Worm (Caenorhabditis elegans) whole organism, L1 larva: ENCODE results near the gene acdh-11.

ENCODE experiments used
- C04F5.9 ChIP-seq: sonication (generic microtip); optimal IDR thresholded peaks from 2 replicates; lab custom pipeline; 2016; ENCODE audit warnings: missing genetic modification characterization, missing compliant biosample characterization
- F16B12.6 ChIP-seq: fragments of 150-350 bp; optimal IDR thresholded peaks from 2 replicates; lab custom pipeline; 2014; ENCODE audit warnings: missing biosample characterization, missing genetic modification characterization
- alr-1 ChIP-seq: fragments of 200-800 bp; sonication (Bioruptor generic); optimal IDR thresholded peaks from 2 replicates; lab custom pipeline; 2018; ENCODE audit warnings: borderline replicate concordance, mild to moderate bottlenecking, missing genetic modification characterization, missing compliant biosample characterization
- ama-1 ChIP-seq: fragments of 150-350 bp; optimal IDR thresholded peaks from 2 replicates; lab custom pipeline; 2014
- blmp-1 ChIP-seq: fragments of 150-350 bp; optimal IDR thresholded peaks from 2 replicates; lab custom pipeline; 2014; ENCODE audit warnings: missing biosample characterization, missing genetic modification characterization
- ceh-63 ChIP-seq: fragments of 200-800 bp; sonication (Bioruptor generic); optimal IDR thresholded peaks from 2 replicates; lab custom pipeline; 2018; ENCODE audit warnings: mild to moderate bottlenecking, missing genetic modification characterization, missing compliant biosample characterization
- ceh-8 ChIP-seq: fragments of 200-800 bp; sonication (Bioruptor generic); optimal IDR thresholded peaks from 2 replicates; lab custom pipeline; 2018; ENCODE audit warnings: mild to moderate bottlenecking, missing genetic modification characterization, moderate library complexity, missing compliant biosample characterization
- efl-1 ChIP-seq, 4 experiments: fragments of 150-350 bp; optimal IDR thresholded peaks in 3 of 4; peaks in 1 of 4; 1 replicate in 1 of 4; 2 replicates in 3 of 4; lab custom pipeline; 2014; ENCODE audit warnings: missing biosample characterization in 2 of 4, missing genetic modification characterization in 2 of 4, missing genetic modification reagents in 2 of 4
- egl-13 ChIP-seq: sonication (generic microtip); optimal IDR thresholded peaks from 2 replicates; lab custom pipeline; 2016; ENCODE audit warnings: missing genotype, missing genetic modification reagents, missing genetic modification characterization, missing compliant biosample characterization
- egl-27 ChIP-seq, 2 experiments: fragments of 150-350 bp in 1 of 2; sonication (generic microtip); optimal IDR thresholded peaks; 3 replicates each; lab custom pipeline; 2017 to 2018; ENCODE audit warnings: missing biosample characterization in 2 of 2, missing genetic modification characterization in 2 of 2, missing genetic modification reagents in 2 of 2
- elt-2 ChIP-seq: sonication (generic microtip); optimal IDR thresholded peaks from 2 replicates; lab custom pipeline; 2016; ENCODE audit warnings: missing genetic modification characterization, mild to moderate bottlenecking, inconsistent platforms, missing compliant biosample characterization, missing genetic modification reagents
- fkh-10 ChIP-seq: sonication (generic microtip); optimal IDR thresholded peaks from 2 replicates; lab custom pipeline; 2017; ENCODE audit warnings: missing biosample characterization, missing genetic modification reagents, missing genetic modification characterization
- fkh-8 ChIP-seq: sonication (generic microtip); optimal IDR thresholded peaks from 2 replicates; lab custom pipeline; 2016; ENCODE audit warnings: mild to moderate bottlenecking, missing genetic modification characterization, missing compliant biosample characterization
- fos-1 ChIP-seq: fragments of 150-350 bp; optimal IDR thresholded peaks from 2 replicates; lab custom pipeline; 2014; ENCODE audit warnings: missing biosample characterization, missing genetic modification characterization
- hlh-17 ChIP-seq: fragments of 200-800 bp; sonication (Bioruptor generic); optimal IDR thresholded peaks from 2 replicates; lab custom pipeline; 2018; ENCODE audit warnings: missing genetic modification characterization, mild to moderate bottlenecking, missing compliant biosample characterization, moderate library complexity, borderline replicate concordance
- jun-1 ChIP-seq: fragments of 150-350 bp; optimal IDR thresholded peaks from 2 replicates; lab custom pipeline; 2014; ENCODE audit warnings: missing biosample characterization, missing genetic modification reagents, missing genetic modification characterization
- lin-13 ChIP-seq: fragments of 150-350 bp; optimal IDR thresholded peaks from 2 replicates; lab custom pipeline; 2014; ENCODE audit warnings: missing biosample characterization, missing genetic modification reagents, missing genetic modification characterization
- lin-14 ChIP-seq: fragments of 200-800 bp; sonication (Bioruptor generic); optimal IDR thresholded peaks from 2 replicates; lab custom pipeline; 2018; ENCODE audit warnings: mild to moderate bottlenecking, missing genetic modification characterization, moderate library complexity, missing compliant biosample characterization
- lin-15B ChIP-seq: fragments of 150-350 bp; sonication (generic microtip); optimal IDR thresholded peaks from 3 replicates; lab custom pipeline; 2014; ENCODE audit warnings: missing biosample characterization, missing genetic modification characterization
- mab-9 ChIP-seq: fragments of 200-800 bp; sonication (Bioruptor generic); IDR thresholded peaks from 2 replicates; pipeline ENCODE4 v1.3.6; 2022; ENCODE audit warnings: missing genetic modification reagents, missing genetic modification characterization, missing compliant biosample characterization
- mef-2 ChIP-seq: fragments of 150-350 bp; optimal IDR thresholded peaks from 2 replicates; lab custom pipeline; 2014; ENCODE audit warnings: missing biosample characterization, missing genetic modification characterization
- mep-1 ChIP-seq: fragments of 150-350 bp; optimal IDR thresholded peaks from 2 replicates; lab custom pipeline; 2014; ENCODE audit warnings: missing biosample characterization, missing genetic modification characterization
- nhr-11 ChIP-seq: fragments of 150-350 bp; optimal IDR thresholded peaks from 2 replicates; lab custom pipeline; 2014; ENCODE audit warnings: missing biosample characterization, missing genetic modification characterization
- nhr-12 ChIP-seq: sonication (generic microtip); optimal IDR thresholded peaks from 2 replicates; lab custom pipeline; 2017; ENCODE audit warnings: missing biosample characterization, missing genetic modification characterization
- nhr-47 ChIP-seq: sonication (generic microtip); optimal IDR thresholded peaks from 2 replicates; lab custom pipeline; 2016; ENCODE audit warnings: mild to moderate bottlenecking, missing genetic modification characterization, moderate library complexity, missing compliant biosample characterization
- nhr-71 ChIP-seq: sonication (generic microtip); optimal IDR thresholded peaks from 2 replicates; lab custom pipeline; 2016; ENCODE audit warnings: mild to moderate bottlenecking, missing genetic modification characterization, moderate library complexity, missing compliant biosample characterization
- nhr-76 ChIP-seq: sonication (generic microtip); optimal IDR thresholded peaks from 2 replicates; lab custom pipeline; 2017; ENCODE audit warnings: missing biosample characterization, missing genetic modification characterization
- nhr-84 ChIP-seq: sonication (generic microtip); optimal IDR thresholded peaks from 2 replicates; lab custom pipeline; 2017; ENCODE audit warnings: missing biosample characterization, missing genetic modification characterization
- pax-3 ChIP-seq: fragments of 200-800 bp; sonication (Bioruptor generic); optimal IDR thresholded peaks from 2 replicates; lab custom pipeline; 2018; ENCODE audit warnings: mild to moderate bottlenecking, missing genetic modification characterization, moderate library complexity, missing compliant biosample characterization
- pqm-1 ChIP-seq: sonication (generic microtip); optimal IDR thresholded peaks from 3 replicates; lab custom pipeline; 2017; ENCODE audit warnings: missing biosample characterization, missing genetic modification characterization
- rnt-1 ChIP-seq: sonication (generic microtip); optimal IDR thresholded peaks from 2 replicates; lab custom pipeline; 2016; ENCODE audit warnings: mild to moderate bottlenecking, missing genetic modification characterization, moderate library complexity, missing compliant biosample characterization
- skn-1 ChIP-seq: fragments of 150-350 bp; optimal IDR thresholded peaks from 2 replicates; lab custom pipeline; 2014; ENCODE audit warnings: missing biosample characterization, missing genetic modification characterization
- snpc-4 ChIP-seq: fragments of 150-350 bp; optimal IDR thresholded peaks from 2 replicates; lab custom pipeline; 2014; ENCODE audit warnings: missing biosample characterization, missing genetic modification characterization
- snu-23 ChIP-seq: sonication (generic microtip); optimal IDR thresholded peaks from 2 replicates; lab custom pipeline; 2016; ENCODE audit warnings: missing genetic modification characterization, missing compliant biosample characterization
- sptf-1 ChIP-seq: fragments of 150-350 bp; optimal IDR thresholded peaks from 2 replicates; lab custom pipeline; 2014; ENCODE audit warnings: missing biosample characterization, missing genetic modification characterization
- swsn-7 ChIP-seq: sonication (generic microtip); optimal IDR thresholded peaks from 2 replicates; lab custom pipeline; 2016; ENCODE audit warnings: missing genetic modification characterization, missing compliant biosample characterization
- unc-30 ChIP-seq: sonication (generic microtip); optimal IDR thresholded peaks from 2 replicates; lab custom pipeline; 2017; ENCODE audit warnings: missing biosample characterization, missing genetic modification characterization
- unc-86 ChIP-seq: sonication (generic microtip); optimal IDR thresholded peaks from 2 replicates; lab custom pipeline; 2016; ENCODE audit warnings: missing genetic modification characterization, missing compliant biosample characterization
- unc-98 ChIP-seq: fragments of 200-800 bp; sonication (Bioruptor generic); IDR thresholded peaks from 2 replicates; pipeline ENCODE4 v1.3.6; 2022; ENCODE audit warnings: missing genetic modification characterization, missing compliant biosample characterization
- xbp-1 ChIP-seq: sonication (generic microtip); optimal IDR thresholded peaks from 2 replicates; lab custom pipeline; 2016; ENCODE audit warnings: missing genetic modification characterization, missing compliant biosample characterization
- zag-1 ChIP-seq: fragments of 150-350 bp; optimal IDR thresholded peaks from 2 replicates; lab custom pipeline; 2014; ENCODE audit warnings: missing biosample characterization, missing genetic modification characterization

acdh-11 gene

ce11 chrIII:10578873-10579272 lies 12.8 kb downstream of the acdh-11 start:
- TF ChIP-seq fkh-8 (peak; percentile 9), unc-86 (peak; percentile 41), lin-14 (GFP tag; lab: Kevin White, UChicago) (peak; percentile 57), ceh-63 (no peak), nhr-71 (peak; percentile 22), egl-13 (tag; lab: Kevin White, UChicago) (peak; percentile 76)

- TF ChIP-seq efl-1 (optimal IDR thresholded peaks at IDR 0.05; lab: Kevin White, UChicago) = no peak
- peak in 1 of 2 experiments; percentile 74 for TF ChIP-seq efl-1 (GFP tag; optimal IDR thresholded peaks at IDR 0.05 in 1 of 2; lab: Kevin White, UChicago)
- peak; percentile 19 for TF ChIP-seq snpc-4
- TF ChIP-seq lin-14 (GFP tag; lab: Kevin White, UChicago) = peak; percentile 41
- TF ChIP-seq egl-27 (tag; optimal IDR thresholded peaks at IDR 0.05; lab: Kevin White, UChicago) = no peak
These were observed 14.1 kb downstream of the acdh-11 start for ce11 chrIII:10580206-10580605.

ce11 chrIII:10583483-10583882 lies 17.4 kb downstream of the acdh-11 start:
- TF ChIP-seq fkh-10 (GFP tag; lab: Kevin White, UChicago) (peak; percentile 40), lin-15B (tag; lab: Kevin White, UChicago) (no peak), snpc-4 (no peak), zag-1 (no peak)

ce11 chrIII:10586243-10586642 lies 20.2 kb downstream of the acdh-11 start, which contains the start of gene Y45F3A.5:
TSS of gene Y45F3A.5 (minus strand) at chrIII:10586343.
- TF ChIP-seq nhr-71 (no peak), lin-13 (GFP tag; lab: Kevin White, UChicago) (no peak), pax-3 (no peak), fos-1 (tag; lab: Kevin White, UChicago) (no peak), unc-30 (tag; lab: Kevin White, UChicago) (no peak), mef-2 (tag; lab: Kevin White, UChicago) (no peak), nhr-47 (no peak), mep-1 (tag; lab: Kevin White, UChicago) (no peak), hlh-17 (no peak), fkh-10 (GFP tag; lab: Kevin White, UChicago) (no peak), nhr-84 (no peak), mab-9 (no peak), nhr-76 (no peak), F16B12.6 (tag; lab: Kevin White, UChicago) (no peak), elt-2 (tag; lab: Kevin White, UChicago) (no peak), nhr-11 (tag; lab: Kevin White, UChicago) (no peak)

ce11 chrIII:10592074-10592473 lies 26.0 kb downstream of the acdh-11 start:
- no peak for TF ChIP-seq sptf-1
- TF ChIP-seq xbp-1 (tag; lab: Kevin White, UChicago) = no peak
- no peak for TF ChIP-seq snu-23 (GFP tag; lab: Kevin White, UChicago)
- TF ChIP-seq nhr-84 = no peak
- TF ChIP-seq jun-1 (tag; lab: Kevin White, UChicago) = no peak
- TF ChIP-seq rnt-1 (tag; lab: Kevin White, UChicago) = no peak
- TF ChIP-seq lin-15B (tag; lab: Kevin White, UChicago) = no peak
- TF ChIP-seq C04F5.9 (tag; lab: Kevin White, UChicago) = no peak
- TF ChIP-seq pqm-1 (tag; lab: Kevin White, UChicago) = no peak

- TF ChIP-seq nhr-12 (tag; lab: Kevin White, UChicago) (no peak), blmp-1 (tag; lab: Kevin White, UChicago) (no peak), nhr-84 (no peak), swsn-7 (tag; lab: Kevin White, UChicago) (no peak), nhr-47 (no peak), mab-9 (no peak), ama-1 (lab: Kevin White, UChicago) (no peak), elt-2 (tag; lab: Kevin White, UChicago) (no peak), pqm-1 (tag; lab: Kevin White, UChicago) (no peak), ceh-8 (GFP tag; lab: Kevin White, UChicago) (no peak), skn-1 (tag; lab: Kevin White, UChicago) (no peak), alr-1 (tag; lab: Kevin White, UChicago) (no peak), unc-98 (GFP tag; lab: Robert Waterston, UW) (no peak)
These were observed 26.7 kb downstream of the acdh-11 start, which contains the start of gene Y45F3A.8 for ce11 chrIII:10592729-10593128. TSS of gene Y45F3A.8 (minus strand) at chrIII:10592829.
